Worm (Caenorhabditis elegans): Measurements from ENCODE around the gene F48G7.9.
A peak's percentile ranks its signal among the peaks of the same experiment; 100 is the strongest.

Gene F48G7.9

DNA sequence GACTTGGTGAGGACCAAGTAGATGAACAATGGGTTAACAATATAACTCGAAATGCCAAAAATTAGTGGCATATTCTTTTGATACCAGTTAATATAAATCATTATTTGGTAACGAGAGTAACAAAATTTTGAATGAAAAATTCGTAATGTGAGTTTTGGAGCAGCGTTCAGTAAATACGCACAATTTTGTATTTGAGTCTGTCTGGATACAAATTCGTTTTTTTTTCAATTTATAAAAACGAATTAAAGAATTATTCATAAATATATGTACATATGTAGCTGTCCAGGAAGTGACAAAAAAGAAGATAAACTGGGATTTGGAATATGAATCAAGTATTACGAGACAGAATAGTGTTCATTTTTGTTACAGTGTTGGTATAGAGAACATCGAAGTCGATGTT lies 24.5 kb upstream of the F48G7.9 start, which contains the start of gene srj-5:
Gene srj-5 (minus strand): TSS at position 101 of the 400 bp plus-strand sequence.
- no peak for TF ChIP-seq C34F6.9 (tag; optimal IDR thresholded peaks at IDR 0.05)
- TF ChIP-seq aly-2 (tag; optimal IDR thresholded peaks at IDR 0.05) = no peak
- no peak for TF ChIP-seq elt-3 (tag; optimal IDR thresholded peaks at IDR 0.05)
- no peak for TF ChIP-seq dmd-4 (tag; optimal IDR thresholded peaks at IDR 0.05)
- no peak for TF ChIP-seq blmp-1 (tag; optimal IDR thresholded peaks at IDR 0.05; ENCODE audit: insufficient read depth)
- TF ChIP-seq fos-1 (tag; optimal IDR thresholded peaks at IDR 0.05) = no peak
- no peak for TF ChIP-seq snpc-4 (tag; optimal IDR thresholded peaks at IDR 0.05)
- TF ChIP-seq ZK546.5 (tag; optimal IDR thresholded peaks at IDR 0.05) = no peak
- no peak for TF ChIP-seq nhr-77 (tag; optimal IDR thresholded peaks at IDR 0.05)
- TF ChIP-seq sma-9 (GFP tag; optimal IDR thresholded peaks at IDR 0.05) = no peak
- no peak for TF ChIP-seq sma-9 (tag; optimal IDR thresholded peaks at IDR 0.05)
- no peak for TF ChIP-seq nhr-21 (tag; optimal IDR thresholded peaks at IDR 0.05)
- no peak for TF ChIP-seq ceh-16 (tag; optimal IDR thresholded peaks at IDR 0.05)

DNA sequence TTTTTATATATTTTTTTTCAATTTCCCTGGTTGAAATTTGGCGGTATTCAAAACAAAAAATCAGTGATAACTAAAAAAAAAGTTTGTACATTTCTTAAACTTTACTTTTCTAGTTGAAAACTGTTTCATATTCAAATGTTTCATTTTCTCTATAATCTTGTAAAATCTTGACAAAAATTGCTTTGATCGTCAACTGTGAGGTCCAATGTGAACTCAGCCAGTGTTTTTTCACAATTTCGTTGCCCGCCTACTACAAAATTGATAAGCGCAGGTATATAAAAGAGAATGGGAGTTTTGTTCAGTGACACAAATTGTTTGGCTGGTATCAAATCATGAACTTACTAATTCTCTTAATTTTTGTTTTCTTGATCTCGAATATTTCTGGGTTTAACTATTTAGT lies 18.5 kb upstream of the F48G7.9 start, which contains the start of gene ugt-42:
Gene ugt-42 (plus strand): TSS at position 301 of the 400 bp plus-strand sequence.
- TF ChIP-seq C34F6.9 (tag; optimal IDR thresholded peaks at IDR 0.05) (no peak), nhr-12 (tag; optimal IDR thresholded peaks at IDR 0.05) (no peak), ztf-4 (tag; optimal IDR thresholded peaks at IDR 0.05) (no peak)

DNA sequence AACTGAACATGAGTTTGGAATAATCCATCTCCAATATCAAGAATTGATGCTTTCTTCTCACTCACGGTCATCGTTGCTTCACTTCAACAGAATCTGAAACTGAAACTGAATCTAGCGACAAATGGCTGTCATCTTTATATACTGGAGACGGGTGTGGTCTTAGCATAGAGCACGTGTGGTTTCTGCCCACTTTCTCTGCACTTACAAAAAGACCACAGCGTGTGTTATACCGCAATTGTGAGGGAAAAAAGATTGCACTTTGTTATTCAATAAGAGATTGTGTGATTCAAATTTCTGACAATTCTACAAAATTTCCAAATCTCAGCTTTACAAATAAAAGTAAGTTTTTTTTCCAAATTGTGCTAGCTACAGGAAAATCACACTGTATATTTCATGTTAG lies 17.7 kb upstream of the F48G7.9 start, which contains the start of gene F48G7.12:
Gene F48G7.12 (minus strand): TSS at position 101 of the 400 bp plus-strand sequence.
- TF ChIP-seq elt-1 (tag; optimal IDR thresholded peaks at IDR 0.05) (no peak), lsy-2 (tag; optimal IDR thresholded peaks at IDR 0.05) (no peak), alr-1 (tag; optimal IDR thresholded peaks at IDR 0.05) (no peak), lin-39 (tag; optimal IDR thresholded peaks at IDR 0.05) (no peak), mdl-1 (tag; optimal IDR thresholded peaks at IDR 0.05) (no peak), gmeb-1 (tag; optimal IDR thresholded peaks at IDR 0.05) (no peak), nhr-11 (tag; optimal IDR thresholded peaks at IDR 0.05) (no peak), ztf-11 (tag; optimal IDR thresholded peaks at IDR 0.05) (no peak), nhr-6 (tag; optimal IDR thresholded peaks at IDR 0.05) (no peak)

DNA sequence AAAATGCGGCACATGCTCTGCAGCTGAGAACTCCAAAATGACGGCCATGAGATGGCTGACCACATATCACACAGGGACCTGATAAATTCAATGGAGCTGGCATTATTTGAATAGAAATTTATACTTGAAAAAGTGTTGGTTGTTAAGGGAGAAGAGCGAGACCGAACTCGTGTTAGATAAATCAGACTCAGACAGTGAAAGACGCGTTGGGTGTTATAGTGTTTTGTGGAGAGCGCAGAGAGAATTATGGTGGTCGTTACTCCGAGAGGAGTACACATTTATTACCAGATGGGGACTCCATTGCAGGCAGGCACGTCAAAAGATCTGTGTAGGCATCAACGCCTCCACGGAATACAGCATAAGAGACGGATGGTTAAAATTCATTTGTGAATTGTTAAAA lies 14.3 kb upstream of the F48G7.9 start, which contains the start of gene nhr-190:
Gene nhr-190 (minus strand): TSS at position 175 of the 400 bp plus-strand sequence.
- TF ChIP-seq nhr-237 (tag; optimal IDR thresholded peaks at IDR 0.05) (no peak), unc-62 (GFP tag; optimal IDR thresholded peaks at IDR 0.05) (no peak), mab-5 (tag; optimal IDR thresholded peaks at IDR 0.05) (no peak), nhr-21 (tag; optimal IDR thresholded peaks at IDR 0.05) (no peak), nhr-23 (tag; optimal IDR thresholded peaks at IDR 0.05) (no peak), C34F6.9 (tag; optimal IDR thresholded peaks at IDR 0.05) (peak; percentile 32), aly-2 (tag; optimal IDR thresholded peaks at IDR 0.05) (no peak), lsy-2 (tag; optimal IDR thresholded peaks at IDR 0.05) (no peak), gmeb-1 (tag; optimal IDR thresholded peaks at IDR 0.05) (no peak), ama-1 (optimal IDR thresholded peaks at IDR 0.05) (no peak), nhr-129 (tag; optimal IDR thresholded peaks at IDR 0.05) (peak; percentile 35), mdl-1 (tag; optimal IDR thresholded peaks at IDR 0.05) (no peak), blmp-1 (tag; optimal IDR thresholded peaks at IDR 0.05; ENCODE audit: insufficient read depth) (no peak), alr-1 (tag; optimal IDR thresholded peaks at IDR 0.05) (no peak), lin-39 (tag; optimal IDR thresholded peaks at IDR 0.05) (no peak), snpc-4 (tag; optimal IDR thresholded peaks at IDR 0.05) (no peak), ztf-11 (tag; optimal IDR thresholded peaks at IDR 0.05) (no peak), crh-2 (tag; optimal IDR thresholded peaks at IDR 0.05) (no peak), nhr-11 (tag; optimal IDR thresholded peaks at IDR 0.05) (no peak), nhr-12 (tag; optimal IDR thresholded peaks at IDR 0.05) (no peak), nhr-6 (tag; optimal IDR thresholded peaks at IDR 0.05) (no peak), sma-9 (GFP tag; optimal IDR thresholded peaks at IDR 0.05) (peak; percentile 12), sma-9 (tag; optimal IDR thresholded peaks at IDR 0.05) (no peak), F13H6.1 (tag; optimal IDR thresholded peaks at IDR 0.05) (no peak), ztf-1 (GFP tag; conservative IDR thresholded peaks at IDR 0.05) (no peak), egl-27 (tag; optimal IDR thresholded peaks at IDR 0.05) (no peak), fos-1 (tag; optimal IDR thresholded peaks at IDR 0.05) (no peak)

DNA sequence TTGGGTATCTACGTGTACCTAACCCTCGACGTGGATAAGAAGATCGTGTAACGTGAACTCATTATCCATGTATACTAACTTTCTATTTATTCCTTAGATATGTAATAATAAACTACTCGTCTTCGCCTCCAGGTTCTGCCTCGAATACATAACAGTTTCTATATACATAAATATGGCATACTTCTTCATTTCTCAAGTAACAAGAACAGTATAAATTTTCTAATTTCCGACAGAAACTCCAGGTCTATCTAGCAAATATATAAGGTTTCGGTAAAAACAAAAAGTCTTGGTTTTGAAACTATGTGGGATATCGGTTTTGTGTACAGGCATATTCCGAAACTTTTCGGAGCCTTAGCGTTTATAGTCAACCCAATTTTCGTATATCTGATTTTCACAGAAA lies 9.9 kb upstream of the F48G7.9 start, which contains the start of gene srj-37:
Gene srj-37 (plus strand): TSS at position 301 of the 400 bp plus-strand sequence.
- no peak for TF ChIP-seq ztf-11 (tag; optimal IDR thresholded peaks at IDR 0.05)

All from whole organism, L2 larva.